Fruit fly (Drosophila melanogaster) whole organism, embryonic: ENCODE results near the gene CG10747.

Experiments
- Aef1 ChIP-seq: fragments of 200-800 bp; sonication (Bioruptor generic); IDR thresholded peaks from 3 replicates; pipeline ENCODE4 v1.3.6; 2022; ENCODE audit warnings: missing biosample characterization, missing genetic modification characterization
- B-H1 ChIP-seq: fragments of 200-800 bp; sonication (Bioruptor generic); IDR thresholded peaks from 3 replicates; pipeline ENCODE4 v1.3.6; 2022; ENCODE audit warnings: missing biosample characterization, missing genetic modification characterization
- Bdp1 ChIP-seq: fragments of 200-800 bp; sonication (Bioruptor generic); optimal IDR thresholded peaks from 3 replicates; lab custom pipeline; 2016; ENCODE audit warnings: missing biosample characterization, missing genetic modification characterization
- Bgb ChIP-seq: fragments of 200-800 bp; sonication (Bioruptor generic); IDR thresholded peaks from 2 replicates; pipeline ENCODE4 v1.3.6; 2022; ENCODE audit warnings: missing biosample characterization, missing genetic modification characterization; ENCODE audit not compliant: partially characterized antibody
- CG10959 ChIP-seq: fragments of 200-800 bp; sonication (Bioruptor generic); IDR thresholded peaks from 2 replicates; pipeline ENCODE4 v1.3.6; 2022; ENCODE audit warnings: missing biosample characterization, missing genetic modification characterization
- CG11085 ChIP-seq: fragments of 200-800 bp; sonication (Bioruptor generic); IDR thresholded peaks from 2 replicates; pipeline ENCODE4 v1.3.6; 2022; ENCODE audit warnings: missing biosample characterization, missing genetic modification characterization
- CG12155 ChIP-seq: fragments of 200-800 bp; sonication (Bioruptor generic); optimal IDR thresholded peaks from 3 replicates; lab custom pipeline; 2016; ENCODE audit warnings: missing biosample characterization, missing genetic modification characterization
- CG13296 ChIP-seq: fragments of 200-800 bp; sonication (Bioruptor generic); optimal IDR thresholded peaks from 3 replicates; lab custom pipeline; 2018; ENCODE audit warnings: missing biosample characterization, mild to moderate bottlenecking, missing genetic modification characterization
- CG14014 ChIP-seq: fragments of 200-800 bp; sonication (Bioruptor generic); IDR thresholded peaks from 2 replicates; pipeline ENCODE4 v1.3.6; 2022; ENCODE audit warnings: missing biosample characterization, missing genetic modification characterization
- CG17829 ChIP-seq: fragments of 200-800 bp; optimal IDR thresholded peaks from 2 replicates; lab custom pipeline; 2019; ENCODE audit warnings: missing biosample characterization, mild to moderate bottlenecking, missing genetic modification characterization, moderate library complexity
- CG30403 ChIP-seq: fragments of 200-800 bp; sonication (Bioruptor generic); optimal IDR thresholded peaks from 3 replicates; lab custom pipeline; 2016; ENCODE audit warnings: missing biosample characterization, missing genetic modification characterization
- CG31365 ChIP-seq: fragments of 200-800 bp; sonication (Bioruptor generic); optimal IDR thresholded peaks from 2 replicates; lab custom pipeline; 2018; ENCODE audit warnings: missing biosample characterization, mild to moderate bottlenecking, missing genetic modification characterization
- CG33557 ChIP-seq: fragments of 200-800 bp; sonication (Bioruptor generic); optimal IDR thresholded peaks from 2 replicates; lab custom pipeline; 2019; ENCODE audit warnings: missing biosample characterization, mild to moderate bottlenecking, missing genetic modification characterization, moderate library complexity
- CG3407 ChIP-seq: fragments of 200-800 bp; sonication (Bioruptor generic); optimal IDR thresholded peaks from 2 replicates; lab custom pipeline; 2018; ENCODE audit warnings: missing biosample characterization, mild to moderate bottlenecking, missing genetic modification characterization
- CG4328 ChIP-seq: fragments of 200-800 bp; sonication (Bioruptor generic); optimal IDR thresholded peaks from 3 replicates; lab custom pipeline; 2017; ENCODE audit warnings: missing biosample characterization, missing genetic modification reagents, missing genetic modification characterization
- CG43689 ChIP-seq: fragments of 200-800 bp; sonication (Bioruptor generic); IDR thresholded peaks from 2 replicates; pipeline ENCODE4 v1.3.6; 2022; ENCODE audit warnings: missing biosample characterization, missing genetic modification characterization
- CG5180 ChIP-seq: fragments of 200-800 bp; sonication (Bioruptor generic); optimal IDR thresholded peaks from 3 replicates; lab custom pipeline; 2017; ENCODE audit warnings: missing biosample characterization, missing genetic modification characterization, mild to moderate bottlenecking, moderate library complexity, missing genetic modification reagents
- CG6854 ChIP-seq: fragments of 200-800 bp; sonication (Bioruptor generic); optimal IDR thresholded peaks from 3 replicates; lab custom pipeline; 2017; ENCODE audit warnings: missing biosample characterization, mild to moderate bottlenecking, missing genetic modification characterization
- CG7372 ChIP-seq: fragments of 200-800 bp; sonication (Bioruptor generic); IDR thresholded peaks from 2 replicates; pipeline ENCODE4 v1.3.6; 2022; ENCODE audit warnings: missing biosample characterization, missing genetic modification characterization
- CG7987 ChIP-seq: fragments of 200-800 bp; sonication (Bioruptor generic); optimal IDR thresholded peaks from 2 replicates; lab custom pipeline; 2018; ENCODE audit warnings: missing biosample characterization, mild to moderate bottlenecking, missing genetic modification characterization, moderate library complexity
- Dfd ChIP-seq, 2 experiments: fragments of >200 bp; optimal IDR thresholded peaks; 2 replicates each; lab custom pipeline; 2017; ENCODE audit warnings: missing biosample characterization in 2 of 2, missing genetic modification characterization in 2 of 2
- Dref ChIP-seq: fragments of 200-800 bp; sonication (Bioruptor generic); IDR thresholded peaks from 2 replicates; pipeline ENCODE4 v1.3.6; 2022; ENCODE audit warnings: missing biosample characterization, missing genetic modification characterization
- HLH54F ChIP-seq: fragments of 200-800 bp; sonication (Bioruptor generic); optimal IDR thresholded peaks from 3 replicates; lab custom pipeline; 2016; ENCODE audit warnings: missing biosample characterization, missing genetic modification characterization
- Hand ChIP-seq: fragments of 200-800 bp; sonication (Bioruptor generic); optimal IDR thresholded peaks from 2 replicates; lab custom pipeline; 2017; ENCODE audit warnings: mild to moderate bottlenecking, missing biosample characterization, missing genetic modification reagents, missing genetic modification characterization
- Ptx1 ChIP-seq: fragments of 200-800 bp; sonication (Bioruptor generic); IDR thresholded peaks from 2 replicates; pipeline ENCODE4 v1.3.6; 2022; ENCODE audit warnings: missing biosample characterization, missing genetic modification characterization
- Rx ChIP-seq: fragments of 200-800 bp; sonication (Bioruptor generic); IDR thresholded peaks from 2 replicates; pipeline ENCODE4 v1.3.6; 2022; ENCODE audit warnings: missing biosample characterization, missing genetic modification characterization
- Six4 ChIP-seq: fragments of 200-800 bp; sonication (Bioruptor generic); optimal IDR thresholded peaks from 2 replicates; lab custom pipeline; 2016; ENCODE audit warnings: missing biosample characterization, missing genetic modification characterization
- ac ChIP-seq: fragments of 200-800 bp; sonication (Bioruptor generic); optimal IDR thresholded peaks from 3 replicates; lab custom pipeline; 2017; ENCODE audit warnings: missing biosample characterization, mild to moderate bottlenecking, missing genetic modification characterization
- ato ChIP-seq: fragments of 200-800 bp; sonication (Bioruptor generic); IDR thresholded peaks from 2 replicates; pipeline ENCODE4 v1.3.6; 2022; ENCODE audit warnings: missing biosample characterization, missing genetic modification characterization; ENCODE audit not compliant: partially characterized antibody
- croc ChIP-seq: fragments of 200-800 bp; sonication (Bioruptor generic); conservative IDR thresholded peaks from 3 replicates; pipeline ENCODE4 v1.3.6; 2022; ENCODE audit warnings: missing biosample characterization, missing genetic modification characterization
- ems ChIP-seq: fragments of 200-800 bp; sonication (Bioruptor generic); optimal IDR thresholded peaks from 3 replicates; lab custom pipeline; 2016; ENCODE audit warnings: missing biosample characterization, missing genetic modification characterization
- esg ChIP-seq: fragments of 200-800 bp; sonication (Bioruptor generic); conservative IDR thresholded peaks from 2 replicates; pipeline ENCODE4 v1.3.6; 2022; ENCODE audit warnings: missing biosample characterization, missing genetic modification characterization
- exex ChIP-seq: fragments of 200-800 bp; sonication (Bioruptor generic); optimal IDR thresholded peaks from 4 replicates; lab custom pipeline; 2018; ENCODE audit warnings: missing biosample characterization, mild to moderate bottlenecking, missing genetic modification characterization, moderate library complexity
- gfzf ChIP-seq: fragments of 200-800 bp; sonication (Bioruptor generic); optimal IDR thresholded peaks from 2 replicates; lab custom pipeline; 2016; ENCODE audit warnings: missing biosample characterization, mild to moderate bottlenecking, missing genetic modification characterization, moderate library complexity
- hb ChIP-seq: fragments of 200-800 bp; sonication (Bioruptor generic); IDR thresholded peaks from 3 replicates; pipeline ENCODE4 v1.3.6; 2022; ENCODE audit warnings: missing biosample characterization, missing genetic modification characterization; ENCODE audit not compliant: partially characterized antibody
- kah ChIP-seq: fragments of 200-800 bp; sonication (Bioruptor generic); optimal IDR thresholded peaks from 2 replicates; lab custom pipeline; 2018; ENCODE audit warnings: missing biosample characterization, mild to moderate bottlenecking, missing genetic modification characterization
- mld ChIP-seq: fragments of 200-800 bp; sonication (Bioruptor generic); IDR thresholded peaks from 3 replicates; pipeline ENCODE4 v1.3.6; 2022; ENCODE audit warnings: missing biosample characterization, missing genetic modification characterization; ENCODE audit not compliant: partially characterized antibody
- nmo ChIP-seq: fragments of 200-800 bp; sonication (Bioruptor generic); optimal IDR thresholded peaks from 2 replicates; lab custom pipeline; 2018; ENCODE audit warnings: missing biosample characterization, mild to moderate bottlenecking, missing genetic modification characterization, moderate library complexity
- pb ChIP-seq: fragments of 200-800 bp; sonication (Bioruptor generic); optimal IDR thresholded peaks from 3 replicates; lab custom pipeline; 2016; ENCODE audit warnings: missing biosample characterization, missing genetic modification characterization
- pho ChIP-seq: fragments of 200-800 bp; sonication (Bioruptor generic); optimal IDR thresholded peaks from 2 replicates; lab custom pipeline; 2016; ENCODE audit warnings: missing biosample characterization, missing genetic modification characterization
- pros ChIP-seq: fragments of 200-800 bp; sonication (Bioruptor generic); optimal IDR thresholded peaks from 3 replicates; lab custom pipeline; 2019; ENCODE audit warnings: missing biosample characterization, mild to moderate bottlenecking, missing genetic modification characterization, moderate library complexity
- rib ChIP-seq: fragments of 200-800 bp; sonication (Bioruptor generic); IDR thresholded peaks from 2 replicates; pipeline ENCODE4 v1.3.6; 2022; ENCODE audit warnings: missing biosample characterization, missing genetic modification characterization
- sqz ChIP-seq: fragments of 200-800 bp; sonication (Bioruptor generic); optimal IDR thresholded peaks from 3 replicates; lab custom pipeline; 2018; ENCODE audit warnings: missing biosample characterization, mild to moderate bottlenecking, missing genetic modification characterization
- tin ChIP-seq: fragments of 200-800 bp; sonication (Bioruptor generic); optimal IDR thresholded peaks from 3 replicates; lab custom pipeline; 2016; ENCODE audit warnings: missing biosample characterization, missing genetic modification characterization
- ttk ChIP-seq: fragments of 200-800 bp; sonication (Bioruptor generic); IDR thresholded peaks from 2 replicates; pipeline ENCODE4 v2.1.2; 2022; ENCODE audit warnings: missing biosample characterization, missing genetic modification characterization
- tup ChIP-seq: fragments of 200-800 bp; sonication (Bioruptor generic); optimal IDR thresholded peaks from 2 replicates; lab custom pipeline; 2016; ENCODE audit warnings: missing biosample characterization, mild to moderate bottlenecking, missing genetic modification characterization, moderate library complexity
- unpg ChIP-seq: fragments of 200-800 bp; sonication (Bioruptor generic); optimal IDR thresholded peaks from 3 replicates; lab custom pipeline; 2018; ENCODE audit warnings: missing biosample characterization, mild to moderate bottlenecking, missing genetic modification characterization, moderate library complexity
- vfl ChIP-seq: fragments of 200-800 bp; sonication (Bioruptor generic); optimal IDR thresholded peaks from 2 replicates; lab custom pipeline; 2016; ENCODE audit warnings: missing biosample characterization, missing genetic modification characterization
- wek ChIP-seq: fragments of 200-800 bp; sonication (Bioruptor generic); optimal IDR thresholded peaks from 3 replicates; lab custom pipeline; 2018; ENCODE audit warnings: missing biosample characterization, mild to moderate bottlenecking, missing genetic modification characterization, moderate library complexity
- zfh2 ChIP-seq: fragments of 200-800 bp; sonication (Bioruptor generic); optimal IDR thresholded peaks from 2 replicates; lab custom pipeline; 2016; ENCODE audit warnings: missing biosample characterization, missing genetic modification characterization

Gene CG10747

DNA sequence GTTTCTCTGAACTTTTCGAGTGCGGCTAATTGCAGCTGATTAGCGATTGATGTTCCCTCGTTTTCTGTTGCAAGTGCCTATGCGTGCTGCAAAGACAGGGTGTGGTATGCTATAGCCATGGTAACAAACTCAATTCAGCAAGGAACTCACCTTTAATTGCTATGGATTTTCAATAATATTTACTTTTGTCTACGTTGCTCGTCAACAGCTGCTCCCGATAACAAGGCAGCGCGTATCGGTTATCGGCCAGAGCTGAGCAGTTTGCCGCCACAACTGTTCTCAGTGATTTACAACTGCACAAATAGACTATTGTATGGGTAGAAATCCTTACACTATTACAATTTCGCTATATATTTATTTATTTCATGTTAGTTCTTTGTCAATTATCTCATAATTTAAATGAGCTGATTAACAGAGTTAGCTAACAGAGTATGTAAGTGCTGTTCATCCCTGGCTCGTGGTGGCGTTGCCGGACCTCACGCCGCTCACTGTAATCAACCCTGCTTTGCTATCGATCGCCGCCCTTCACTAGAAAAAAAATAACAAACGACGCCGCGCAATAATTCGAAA, 15.8 kb downstream of the CG10747 start, which contains the start of the genes pr and neb (continued):
- TF ChIP-seq zfh2 (GFP tag; lab: Kevin White, UChicago) = peak; percentile 18
- peak; percentile 86 for TF ChIP-seq nmo
- TF ChIP-seq Dfd (GFP tag; optimal IDR thresholded peaks at IDR 0.05; lab: Kevin White, UChicago) = no peak
- TF ChIP-seq CG43689 (GFP tag; lab: Robert Waterston, UW) = no peak
- peak; percentile 94 for TF ChIP-seq Dref
- peak; percentile 74 for TF ChIP-seq CG30403 (GFP tag; lab: Kevin White, UChicago)
- TF ChIP-seq wek = no peak
- no peak for TF ChIP-seq Rx
- peak; percentile 54 for TF ChIP-seq tup (GFP tag; lab: Kevin White, UChicago)
- no peak for TF ChIP-seq B-H1 (GFP tag; lab: Robert Waterston, UW)
- peak; percentile 35 for TF ChIP-seq CG17829 (tag; lab: Kevin White, UChicago)
- TF ChIP-seq pros (GFP tag; lab: Kevin White, UChicago) = no peak
- peak; percentile 66 for TF ChIP-seq unpg
- peak; percentile 57; the same call in 1 of the 2 replicates for TF ChIP-seq ttk (GFP tag; lab: Robert Waterston, UW)
- no peak for TF ChIP-seq ac (GFP tag; lab: Kevin White, UChicago)
- no peak for TF ChIP-seq mld (GFP tag; lab: Robert Waterston, UW)
- TF ChIP-seq Six4 (GFP tag; lab: Kevin White, UChicago) = no peak
- TF ChIP-seq CG31365 (tag; lab: Kevin White, UChicago) = no peak
- no peak for TF ChIP-seq CG4328 (GFP tag; lab: Kevin White, UChicago)
- no peak for TF ChIP-seq kah
- TF ChIP-seq gfzf (GFP tag; lab: Kevin White, UChicago) = peak; percentile 13
- no peak for TF ChIP-seq CG11085 (GFP tag; lab: Robert Waterston, UW)
- TF ChIP-seq Bgb = no peak
- TF ChIP-seq sqz (GFP tag; lab: Kevin White, UChicago) = peak; percentile 51
- peak; percentile 77 for TF ChIP-seq CG14014
- TF ChIP-seq pb (GFP tag; lab: Kevin White, UChicago) = no peak
- TF ChIP-seq esg (GFP tag; lab: Robert Waterston, UW) = peak; percentile 72
- peak; percentile 15 for TF ChIP-seq CG3407
- TF ChIP-seq Hand (GFP tag; lab: Kevin White, UChicago) = peak; percentile 19
- TF ChIP-seq hb (GFP tag; lab: Robert Waterston, UW) = no peak
- TF ChIP-seq CG5180 = no peak
- no peak for TF ChIP-seq CG13296
- no peak for TF ChIP-seq CG6854 (GFP tag; lab: Kevin White, UChicago)
- peak; percentile 48 for TF ChIP-seq CG10959
- TF ChIP-seq vfl (GFP tag; lab: Kevin White, UChicago) = no peak
- TF ChIP-seq rib (GFP tag; lab: Robert Waterston, UW) = peak; percentile 17; the same call in 1 of the 2 replicates
- no peak for TF ChIP-seq ems
- TF ChIP-seq HLH54F (GFP tag; lab: Kevin White, UChicago) = peak; percentile 49
- peak; percentile 73 for TF ChIP-seq Aef1 (GFP tag; lab: Robert Waterston, UW)
- TF ChIP-seq CG33557 (GFP tag; lab: Kevin White, UChicago) = peak; percentile 46
- TF ChIP-seq Bdp1 (GFP tag; lab: Kevin White, UChicago) = peak; percentile 31
- TF ChIP-seq CG12155 (GFP tag; lab: Kevin White, UChicago) = peak; percentile 67
- TF ChIP-seq exex (tag; lab: Kevin White, UChicago) = peak; percentile 25
- TF ChIP-seq CG7372 (GFP tag; lab: Robert Waterston, UW) = 0 out of 2 replicates have a peak, but pooled peaks have one; percentile 11
- peak; percentile 70 for TF ChIP-seq Ptx1 (GFP tag; lab: Robert Waterston, UW)
- peak; percentile 52 for TF ChIP-seq tin (GFP tag; lab: Kevin White, UChicago)
- TF ChIP-seq ato (GFP tag; lab: Robert Waterston, UW) = peak; percentile 13; the same call in 1 of the 2 replicates
- no peak for TF ChIP-seq croc (GFP tag; lab: Robert Waterston, UW)
- peak; percentile 23 for TF ChIP-seq pho (GFP tag; lab: Kevin White, UChicago)
- no peak for TF ChIP-seq CG7987
